Worm (Caenorhabditis elegans): ENCODE data around the gene F31F4.1.

F31F4.1 gene

DNA sequence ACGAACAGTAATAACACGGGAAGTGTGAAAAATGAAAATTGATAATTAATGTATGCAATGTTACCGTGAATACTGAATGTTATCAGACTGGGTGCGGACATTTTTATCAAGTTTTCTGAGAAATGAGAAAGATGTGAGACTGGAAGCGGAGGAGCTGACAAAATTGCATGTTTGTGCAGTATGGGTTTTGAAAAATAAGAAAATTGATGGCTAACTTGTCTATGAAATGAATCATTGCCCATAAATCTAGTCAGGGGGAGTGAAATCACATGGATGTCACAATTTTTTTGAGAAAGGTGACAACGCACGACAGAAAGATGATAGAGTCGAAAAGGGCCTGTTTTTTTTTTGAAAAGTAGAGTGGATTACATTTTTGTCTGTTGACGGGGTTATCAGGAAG lies 12.5 kb upstream of the F31F4.1 start, which contains the start of gene sru-24:
Gene sru-24 (minus strand): TSS at position 101 of the 400 bp plus-strand sequence.
- TF ChIP-seq bed-3 (GFP tag; optimal IDR thresholded peaks at IDR 0.05): no peak

DNA sequence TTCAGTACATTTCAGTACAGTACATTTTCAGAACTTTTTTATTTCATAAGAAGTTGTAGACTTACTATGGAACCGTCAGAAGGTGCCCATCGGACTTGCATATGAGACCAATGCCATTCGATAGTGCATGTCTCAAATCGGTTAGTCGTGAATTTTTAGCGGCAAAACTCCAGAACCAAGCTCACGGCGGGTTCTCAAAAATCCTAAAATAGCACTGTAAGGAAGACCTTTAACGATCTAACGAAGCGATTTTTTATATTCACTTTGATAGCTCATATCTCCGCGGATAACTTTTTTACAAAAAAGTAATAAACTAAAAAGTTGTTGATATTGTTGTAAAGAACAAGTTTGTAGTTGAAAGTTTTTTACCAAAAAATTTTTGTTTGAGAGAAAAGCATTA lies 9.6 kb upstream of the F31F4.1 start, which contains the start of gene sru-25:
Gene sru-25 (minus strand): TSS at position 101 of the 400 bp plus-strand sequence.
- no peak for TF ChIP-seq sptf-1 (tag; optimal IDR thresholded peaks at IDR 0.05)
- TF ChIP-seq lsy-2 (tag; optimal IDR thresholded peaks at IDR 0.05): no peak
- no peak for TF ChIP-seq zip-8 (tag; optimal IDR thresholded peaks at IDR 0.05)

DNA sequence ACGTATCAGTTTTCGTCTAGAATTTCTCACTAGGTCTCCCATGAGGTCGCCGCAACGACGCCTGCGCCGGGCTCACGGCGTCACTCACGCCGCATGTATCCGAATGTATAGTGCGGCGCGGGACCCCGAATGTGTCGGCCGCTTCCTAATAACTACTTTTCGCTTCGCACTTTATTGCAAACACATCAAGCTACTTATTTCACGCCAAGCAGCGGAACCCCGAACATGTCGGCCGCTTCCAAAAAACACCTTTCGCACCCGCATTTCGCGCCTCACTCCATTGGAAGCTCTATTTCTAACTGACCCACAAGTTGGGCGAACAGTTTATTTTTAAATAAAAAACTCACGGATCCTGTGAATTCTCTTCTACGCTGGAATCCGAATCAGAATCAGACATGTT lies 7.8 kb upstream of the F31F4.1 start:
- TF ChIP-seq elt-3 (tag; optimal IDR thresholded peaks at IDR 0.05) (no peak), ztf-11 (tag; optimal IDR thresholded peaks at IDR 0.05) (no peak), ceh-43 (GFP tag; optimal IDR thresholded peaks at IDR 0.05) (no peak), lsy-2 (tag; optimal IDR thresholded peaks at IDR 0.05) (no peak), hlh-1 (tag; optimal IDR thresholded peaks at IDR 0.05) (no peak), unc-39 (tag; optimal IDR thresholded peaks at IDR 0.05) (no peak), nhr-12 (tag; optimal IDR thresholded peaks at IDR 0.05) (no peak), nhr-28 (tag; optimal IDR thresholded peaks at IDR 0.05) (no peak), nhr-76 (tag; optimal IDR thresholded peaks at IDR 0.05) (no peak), pha-4 (tag; optimal IDR thresholded peaks at IDR 0.05) (no peak), snpc-4 (tag; optimal IDR thresholded peaks at IDR 0.05) (no peak), elt-1 (tag; optimal IDR thresholded peaks at IDR 0.05; ENCODE audit: borderline replicate concordance, insufficient read depth) (no peak), lin-32 (GFP tag; optimal IDR thresholded peaks at IDR 0.05) (no peak)

DNA sequence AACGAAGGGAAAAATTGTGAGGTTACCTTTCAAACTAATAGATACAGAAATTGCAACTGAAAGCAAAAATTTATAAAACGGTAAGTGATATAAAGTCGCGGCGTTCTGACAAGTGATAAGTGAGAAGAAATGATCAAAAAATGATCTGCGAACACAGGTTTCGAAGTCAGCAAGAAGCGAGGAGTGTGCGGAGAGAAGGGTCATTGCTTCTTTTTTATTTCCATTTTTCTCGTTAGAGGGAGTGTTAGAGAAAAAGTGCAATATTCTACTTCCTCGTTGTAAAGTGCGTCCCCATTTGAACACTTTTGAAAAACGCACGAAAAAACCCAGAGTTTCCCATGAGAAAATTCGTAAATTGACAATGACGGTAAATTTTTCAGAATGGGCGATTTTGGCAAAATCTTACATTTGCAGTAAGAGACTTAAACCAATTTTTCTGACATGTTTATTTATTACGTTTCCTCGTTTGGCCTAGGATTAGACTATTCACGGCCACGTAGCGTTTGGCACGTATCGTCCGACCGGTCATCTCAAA lies 7.2 kb upstream of the F31F4.1 start, which contains the start of the genes fbxa-72 and srx-21:
Gene fbxa-72 (minus strand): TSS at position 204 of the 535 bp plus-strand sequence.
Gene srx-21 (plus strand): TSS at position 485 of the 535 bp plus-strand sequence.
- TF ChIP-seq nhr-28 (tag; optimal IDR thresholded peaks at IDR 0.05): no peak
- no peak for TF ChIP-seq lin-13 (tag; optimal IDR thresholded peaks at IDR 0.05)
- no peak for TF ChIP-seq nhr-2 (tag; optimal IDR thresholded peaks at IDR 0.05)
- TF ChIP-seq ham-2 (GFP tag; optimal IDR thresholded peaks at IDR 0.05): no peak
- TF ChIP-seq elt-1 (tag; optimal IDR thresholded peaks at IDR 0.05; ENCODE audit: borderline replicate concordance, insufficient read depth): no peak
- no peak for TF ChIP-seq M03D4.4 (tag; optimal IDR thresholded peaks at IDR 0.05)
- no peak for TF ChIP-seq unc-120 (tag; optimal IDR thresholded peaks at IDR 0.05; ENCODE audit: poor library complexity, severe bottlenecking)
- no peak for TF ChIP-seq ceh-43 (GFP tag; optimal IDR thresholded peaks at IDR 0.05)
- no peak for TF ChIP-seq cnd-1 (tag; optimal IDR thresholded peaks at IDR 0.05)
- TF ChIP-seq zip-8 (tag; optimal IDR thresholded peaks at IDR 0.05): no peak
- no peak for TF ChIP-seq hlh-1 (tag; optimal IDR thresholded peaks at IDR 0.05)
- no peak for TF ChIP-seq mep-1 (tag; optimal IDR thresholded peaks at IDR 0.05)
- no peak for TF ChIP-seq nhr-76 (tag; optimal IDR thresholded peaks at IDR 0.05)

DNA sequence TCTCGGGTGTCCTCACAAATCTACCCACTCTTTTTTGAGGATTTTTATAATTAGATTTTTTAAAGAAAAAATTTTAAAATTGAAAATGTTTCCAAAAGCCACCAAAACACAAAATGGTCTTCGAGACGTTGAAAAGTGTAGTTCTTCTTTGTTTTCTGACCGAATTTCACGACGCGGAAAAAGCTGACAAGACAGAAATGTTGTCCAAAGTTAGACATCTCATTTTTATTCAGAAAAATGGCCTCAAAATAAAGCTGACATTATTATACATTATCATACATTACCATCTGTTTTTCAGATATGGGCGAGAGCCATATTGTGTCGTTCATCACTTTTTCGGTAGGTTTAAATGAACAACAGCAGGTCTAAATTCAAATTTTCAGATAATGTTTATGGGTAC lies 4.2 kb upstream of the F31F4.1 start, which contains the start of gene srx-22:
Gene srx-22 (plus strand): TSS at position 301 of the 400 bp plus-strand sequence.
- no peak for TF ChIP-seq ham-2 (GFP tag; optimal IDR thresholded peaks at IDR 0.05)
- TF ChIP-seq lin-13 (tag; optimal IDR thresholded peaks at IDR 0.05): no peak
- TF ChIP-seq blmp-1 (tag; optimal IDR thresholded peaks at IDR 0.05): no peak
- TF ChIP-seq unc-62 (GFP tag; optimal IDR thresholded peaks at IDR 0.05): no peak
- no peak for TF ChIP-seq flh-1 (GFP tag; optimal IDR thresholded peaks at IDR 0.05)
- no peak for TF ChIP-seq nhr-237 (tag; optimal IDR thresholded peaks at IDR 0.05)
- TF ChIP-seq bed-3 (GFP tag; optimal IDR thresholded peaks at IDR 0.05): no peak
- no peak for TF ChIP-seq nhr-2 (tag; optimal IDR thresholded peaks at IDR 0.05)
- TF ChIP-seq ces-1 (GFP tag; optimal IDR thresholded peaks at IDR 0.05): no peak
- no peak for TF ChIP-seq mls-2 (tag; optimal IDR thresholded peaks at IDR 0.05)
- no peak for TF ChIP-seq elt-1 (tag; optimal IDR thresholded peaks at IDR 0.05; ENCODE audit: borderline replicate concordance, insufficient read depth)

ce11 chrV:682031-682430 lies 1.8 kb upstream of the F31F4.1 start, which contains the start of gene srx-23:
TSS of gene srx-23 (plus strand) at chrV:682331.
- TF ChIP-seq flh-1 (GFP tag; optimal IDR thresholded peaks at IDR 0.05) (no peak), tbx-8 (GFP tag; optimal IDR thresholded peaks at IDR 0.05) (no peak), ztf-11 (tag; optimal IDR thresholded peaks at IDR 0.05) (no peak), ceh-39 (tag; optimal IDR thresholded peaks at IDR 0.05) (no peak), M03D4.4 (tag; optimal IDR thresholded peaks at IDR 0.05) (no peak), ham-2 (GFP tag; optimal IDR thresholded peaks at IDR 0.05) (no peak), nhr-76 (tag; optimal IDR thresholded peaks at IDR 0.05) (no peak), unc-120 (tag; optimal IDR thresholded peaks at IDR 0.05; ENCODE audit: poor library complexity, severe bottlenecking) (no peak), drap-1 (GFP tag; optimal IDR thresholded peaks at IDR 0.05) (no peak), nhr-2 (tag; optimal IDR thresholded peaks at IDR 0.05) (no peak), hlh-1 (tag; optimal IDR thresholded peaks at IDR 0.05) (no peak), elt-1 (tag; optimal IDR thresholded peaks at IDR 0.05; ENCODE audit: borderline replicate concordance, insufficient read depth) (no peak), ceh-43 (GFP tag; optimal IDR thresholded peaks at IDR 0.05) (no peak), elt-3 (tag; optimal IDR thresholded peaks at IDR 0.05) (no peak), pha-4 (tag; optimal IDR thresholded peaks at IDR 0.05) (no peak), cnd-1 (tag; optimal IDR thresholded peaks at IDR 0.05) (no peak), zip-8 (tag; optimal IDR thresholded peaks at IDR 0.05) (no peak), nhr-12 (tag; optimal IDR thresholded peaks at IDR 0.05) (no peak)

Measured in whole organism, mixed stage, embryonic.